Fruit fly (Drosophila melanogaster): ENCODE data around the gene Ir94c.

DNA sequence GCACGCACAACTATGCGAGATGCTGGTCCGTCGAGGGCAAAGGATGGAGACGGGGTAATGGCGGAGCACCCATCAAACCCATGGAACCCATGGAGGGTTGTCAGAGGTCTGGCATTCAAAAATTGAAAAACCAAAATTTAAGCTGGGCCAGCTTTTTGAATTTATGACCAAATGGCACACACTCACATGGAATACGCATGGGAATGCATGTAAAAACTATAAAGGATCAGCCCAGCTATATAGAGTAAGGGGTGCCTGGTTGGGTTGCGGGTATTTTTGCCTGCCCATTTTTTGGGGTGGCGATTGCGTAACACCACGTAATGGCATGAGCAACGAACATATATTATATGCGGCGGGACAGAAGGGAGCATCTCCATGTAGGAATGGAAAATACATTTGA, 33.2 kb upstream of the Ir94c start:
- TF ChIP-seq Dll (optimal IDR thresholded peaks at IDR 0.05) (no peak), psq (optimal IDR thresholded peaks at IDR 0.05) (no peak)

All from whole organism.